Fruit fly (Drosophila melanogaster) whole organism: ENCODE results near the gene CG15370.

Experiments used
- CG8478 ChIP-seq: fragments of >200 bp; optimal IDR thresholded peaks from 2 replicates; lab custom pipeline; 2018; ENCODE audit warnings: inconsistent platforms
- Dll ChIP-seq: fragments of >200 bp; optimal IDR thresholded peaks from 2 replicates; lab custom pipeline; 2017
- EcR ChIP-seq, 2 experiments: fragments of >200 bp; optimal IDR thresholded peaks; 2 replicates each; lab custom pipeline; 2017; ENCODE audit warnings: missing biosample characterization in 2 of 2, missing genetic modification characterization in 2 of 2, missing genetic modification reagents in 2 of 2
- pan ChIP-seq: fragments of >200 bp; optimal IDR thresholded peaks from 2 replicates; lab custom pipeline; 2017
- psq ChIP-seq: fragments of >200 bp; optimal IDR thresholded peaks from 2 replicates; lab custom pipeline; 2017
- usp ChIP-seq: fragments of >200 bp; optimal IDR thresholded peaks from 2 replicates; lab custom pipeline; 2017; ENCODE audit warnings: missing biosample characterization, missing genetic modification characterization, mixed read lengths

Gene CG15370

DNA sequence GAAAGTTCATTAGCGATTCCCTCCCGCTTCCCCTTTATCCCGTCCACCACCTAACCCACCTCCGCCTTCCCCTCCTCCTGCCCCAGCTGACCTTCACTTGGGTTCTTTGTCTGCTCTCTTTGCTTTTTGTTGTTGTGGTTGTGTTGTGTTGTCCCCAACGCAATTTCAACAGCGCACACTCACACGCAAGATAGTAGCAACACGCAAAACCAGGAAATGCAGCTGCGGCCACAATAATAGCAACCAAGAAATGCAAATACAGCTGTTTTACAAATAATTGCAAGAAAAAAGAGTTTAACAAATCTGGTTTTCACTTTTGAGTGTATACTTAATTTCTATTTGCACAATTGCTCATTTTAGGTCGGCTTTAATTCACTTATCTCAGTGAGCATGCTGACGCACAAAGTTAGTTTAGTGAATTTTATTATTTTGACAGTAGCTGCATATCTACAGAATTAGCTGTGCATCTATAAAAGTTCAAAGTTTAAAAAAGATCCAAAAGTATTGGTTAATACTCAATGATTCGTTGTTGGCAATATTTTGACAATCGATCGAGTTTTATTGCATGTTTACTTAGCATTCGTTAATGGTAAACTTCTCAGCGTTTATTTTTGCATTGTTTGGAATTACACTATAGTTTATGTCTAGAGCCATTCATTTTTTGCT, 26.1 kb downstream of the CG15370 start:
- no peak for TF ChIP-seq usp (GFP tag; lab: Kevin White, UChicago)
- no peak for TF ChIP-seq CG8478 (lab: Kevin White, UChicago)
- no peak for TF ChIP-seq psq
- no peak for TF ChIP-seq EcR (GFP tag; optimal IDR thresholded peaks at IDR 0.05; lab: Kevin White, UChicago)

DNA sequence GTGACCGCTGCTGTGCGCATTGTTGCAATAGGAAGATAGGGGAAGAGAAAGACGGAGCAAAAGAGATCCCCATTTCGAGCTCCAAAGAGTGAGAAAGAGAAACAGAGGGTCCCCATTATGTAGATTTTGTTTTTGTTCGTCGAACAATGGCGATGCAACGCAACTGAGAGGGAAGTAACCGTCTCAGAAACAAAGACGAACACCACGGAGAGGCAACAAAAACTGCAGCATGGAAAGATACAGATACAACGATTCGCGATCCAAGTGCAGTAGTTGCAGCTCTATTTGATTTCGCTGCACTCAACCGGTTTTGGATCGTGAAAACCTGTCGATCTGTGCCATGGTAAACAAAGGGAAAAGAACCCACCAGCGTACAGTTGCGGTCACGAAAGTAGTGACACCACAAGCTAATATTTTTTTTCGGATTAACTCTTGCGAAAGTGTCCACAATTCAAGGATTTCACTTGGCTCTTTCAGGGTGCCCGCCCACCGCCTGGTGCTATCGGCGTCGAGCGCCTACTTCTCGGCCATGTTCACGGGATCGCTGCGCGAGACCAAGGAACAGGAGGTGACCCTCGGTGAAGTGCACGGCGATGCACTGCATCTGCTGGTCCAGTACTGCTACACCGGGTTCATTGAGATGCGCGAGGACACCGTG, 26.9 kb downstream of the CG15370 start:
- TF ChIP-seq usp (GFP tag; lab: Kevin White, UChicago) = no peak
- no peak for TF ChIP-seq pan (lab: Kevin White, UChicago)
- no peak for TF ChIP-seq Dll
- no peak for TF ChIP-seq psq
- TF ChIP-seq EcR (GFP tag; optimal IDR thresholded peaks at IDR 0.05; lab: Kevin White, UChicago) = no peak
- no peak for TF ChIP-seq CG8478 (lab: Kevin White, UChicago)

DNA sequence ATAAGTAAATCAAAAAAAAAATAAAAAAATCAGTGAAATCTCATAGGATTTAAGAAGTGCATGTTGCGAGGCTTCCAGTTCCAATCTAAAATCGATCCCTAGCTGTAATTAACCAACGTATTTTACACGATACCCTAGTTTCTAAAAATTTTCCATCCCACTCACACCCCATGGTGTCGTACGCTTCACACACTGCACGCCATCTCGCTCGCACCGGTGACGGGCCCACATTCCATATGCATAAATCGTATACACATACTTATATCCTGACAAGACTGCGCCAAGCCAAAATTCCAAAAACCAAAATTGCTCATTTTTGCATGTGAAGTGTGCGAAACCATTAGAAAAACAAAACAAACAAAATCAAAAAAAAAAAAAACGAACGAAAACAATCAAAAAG, 29.8 kb downstream of the CG15370 start:
- TF ChIP-seq pan (lab: Kevin White, UChicago) (no peak), usp (GFP tag; lab: Kevin White, UChicago) (no peak), Dll (no peak), EcR (GFP tag; optimal IDR thresholded peaks at IDR 0.05; lab: Kevin White, UChicago) (no peak), CG8478 (lab: Kevin White, UChicago) (no peak), psq (no peak)

DNA sequence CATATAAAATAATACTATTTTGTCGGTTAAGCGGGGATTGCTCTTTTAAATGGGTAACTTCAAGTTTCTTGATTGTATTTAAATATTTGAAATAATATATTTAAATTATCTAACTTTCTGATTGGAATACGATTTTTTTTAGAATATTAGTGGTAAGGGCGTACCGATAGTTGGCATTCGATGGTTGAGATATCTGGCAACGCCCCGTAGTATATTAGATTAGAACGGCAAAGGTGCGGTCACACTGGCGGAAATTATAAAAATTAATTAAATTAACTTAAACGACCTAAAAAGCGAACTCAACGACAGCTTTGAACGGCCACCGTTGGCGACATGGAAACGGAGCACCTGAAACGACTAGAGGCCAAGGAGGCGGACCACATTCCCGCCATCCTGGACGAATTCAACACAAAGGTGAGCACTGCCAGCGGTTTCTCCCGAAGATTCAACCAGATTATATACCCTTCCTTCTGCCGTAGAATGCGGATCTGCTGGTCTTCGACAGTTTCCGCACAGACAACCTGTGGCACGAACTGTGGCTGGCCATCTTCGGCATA, 30.8 kb downstream of the CG15370 start, which contains the start of gene ric8a:
TSS of gene ric8a (plus strand) at position 205 of the 557 bp plus-strand sequence.
- TF ChIP-seq CG8478 (lab: Kevin White, UChicago) (no peak), pan (lab: Kevin White, UChicago) (no peak), psq (no peak), usp (GFP tag; lab: Kevin White, UChicago) (no peak), EcR (GFP tag; optimal IDR thresholded peaks at IDR 0.05; lab: Kevin White, UChicago) (no peak), Dll (no peak)

DNA sequence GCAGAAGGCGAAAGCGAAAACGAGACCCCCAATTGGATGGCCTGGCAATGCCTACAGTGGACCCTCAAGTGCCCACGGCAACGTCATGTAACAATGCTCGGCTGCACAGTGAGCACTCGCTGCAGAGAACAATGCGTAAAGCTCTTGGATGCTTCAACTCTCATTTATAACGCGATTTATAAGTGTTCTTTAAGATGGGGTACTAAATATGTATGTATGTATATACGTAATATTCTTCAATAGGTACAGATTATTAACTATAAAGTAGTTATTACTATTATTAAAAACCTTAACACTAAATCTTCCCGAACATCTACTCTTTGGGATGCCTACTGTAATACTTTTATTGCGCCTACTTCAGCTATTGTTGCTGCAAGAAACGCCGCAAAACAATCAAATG, 40.8 kb downstream of the CG15370 start:
- TF ChIP-seq usp (GFP tag; lab: Kevin White, UChicago) (no peak), psq (no peak), EcR (GFP tag; optimal IDR thresholded peaks at IDR 0.05; lab: Kevin White, UChicago) (no peak), Dll (no peak), pan (lab: Kevin White, UChicago) (no peak), CG8478 (lab: Kevin White, UChicago) (no peak)

DNA sequence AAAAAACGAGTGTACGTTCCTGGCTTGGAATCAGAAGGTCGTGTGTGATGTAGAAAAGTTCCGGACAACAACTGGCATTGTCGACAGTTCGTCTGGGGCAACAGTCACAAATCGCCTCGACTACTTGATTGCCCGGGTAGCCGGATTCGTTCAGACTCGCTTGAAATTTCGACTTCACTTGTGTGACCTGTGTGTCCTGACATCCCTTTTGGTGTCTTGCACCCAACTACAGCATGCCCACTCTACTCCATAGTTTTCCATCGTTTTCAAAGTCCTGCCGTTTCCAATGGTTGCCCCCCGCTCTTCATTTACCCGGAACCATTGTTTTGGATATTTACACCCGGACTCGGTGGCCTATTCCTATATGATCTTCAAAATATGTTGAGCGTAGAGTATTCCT, 42.4 kb downstream of the CG15370 start, which contains the start of gene Erk7:
TSS of gene Erk7 (minus strand) at position 101 of the 400 bp plus-strand sequence.
- TF ChIP-seq usp (GFP tag; lab: Kevin White, UChicago) (no peak), pan (lab: Kevin White, UChicago) (no peak), Dll (no peak), psq (no peak)

DNA sequence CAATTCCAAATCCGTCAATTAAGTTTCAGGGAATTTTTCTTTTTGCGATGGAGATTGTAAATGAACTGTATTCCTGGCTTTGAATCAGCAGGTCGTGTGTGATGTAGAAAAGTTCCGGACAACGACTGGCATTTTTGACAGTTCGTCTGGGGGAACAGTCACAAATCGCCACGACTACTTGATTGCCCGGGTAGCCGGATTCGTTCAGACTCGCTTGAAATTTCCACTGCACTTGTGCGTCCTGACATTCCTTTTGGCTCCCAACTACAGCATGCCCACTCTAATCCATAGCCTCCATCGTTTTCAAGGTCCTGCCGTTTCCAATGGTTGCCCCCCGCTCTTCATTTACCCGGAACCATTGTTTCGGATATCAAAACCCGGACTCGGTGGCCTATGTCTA, 44.6 kb downstream of the CG15370 start, which contains the start of gene CG17440:
TSS of gene CG17440 (minus strand) at position 101 of the 400 bp plus-strand sequence.
- TF ChIP-seq CG8478 (lab: Kevin White, UChicago) (no peak), psq (no peak), Dll (no peak), usp (GFP tag; lab: Kevin White, UChicago) (no peak), EcR (GFP tag; optimal IDR thresholded peaks at IDR 0.05; lab: Kevin White, UChicago) (no peak), pan (lab: Kevin White, UChicago) (no peak)

DNA sequence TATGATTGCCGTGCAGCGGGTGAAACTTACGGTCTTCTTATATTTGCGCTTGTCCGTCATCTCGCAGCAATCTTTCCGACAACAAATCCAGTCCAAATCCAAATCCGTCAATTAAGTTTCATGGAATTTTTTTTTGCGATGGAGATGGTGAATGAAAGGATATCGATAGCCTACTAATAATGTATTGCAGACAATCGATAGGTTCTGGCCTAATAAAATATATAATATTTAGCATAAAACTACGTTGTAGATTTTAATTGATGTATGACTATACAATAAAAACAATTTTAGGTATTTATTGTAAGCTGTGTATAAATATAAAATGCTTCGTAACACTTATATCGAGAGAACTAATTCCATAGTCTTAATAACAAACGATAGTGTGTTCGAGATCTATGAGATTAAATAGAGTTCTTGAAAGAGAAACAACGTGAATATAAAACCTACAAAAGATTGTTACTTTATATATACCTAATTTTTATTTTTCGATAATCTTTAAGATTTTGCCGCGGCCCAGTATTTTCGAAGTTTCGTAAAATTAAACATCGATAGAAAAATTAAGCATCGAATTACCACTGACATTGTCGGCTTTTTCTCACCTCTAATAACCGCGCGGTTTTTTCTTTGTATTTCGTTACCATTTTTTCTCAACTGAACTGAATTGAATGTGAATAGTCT, 47.7 kb downstream of the CG15370 start, which contains the start of the genes Cfp1 and Aladin:
TSS of gene Cfp1 (minus strand) at position 131 of the 678 bp plus-strand sequence.
TSS of gene Aladin (plus strand) at position 584 of the 678 bp plus-strand sequence.
- TF ChIP-seq EcR (GFP tag; optimal IDR thresholded peaks at IDR 0.05; lab: Kevin White, UChicago) (no peak), usp (GFP tag; lab: Kevin White, UChicago) (no peak), CG8478 (lab: Kevin White, UChicago) (no peak), psq (no peak), Dll (no peak), pan (lab: Kevin White, UChicago) (no peak)
